Worm (Caenorhabditis elegans) whole organism, L4/young adult: ENCODE results near the gene ZC196.4.

Experiments used
- W03F9.2 ChIP-seq: fragments of 150-350 bp; optimal IDR thresholded peaks from 2 replicates; lab custom pipeline; 2014; ENCODE audit warnings: missing biosample characterization, missing genetic modification characterization
- him-1 ChIP-seq: sonication (generic microtip); optimal IDR thresholded peaks from 2 replicates; lab custom pipeline; 2016; ENCODE audit warnings: missing genotype, missing genetic modification reagents, missing genetic modification characterization, missing compliant biosample characterization

DNA sequence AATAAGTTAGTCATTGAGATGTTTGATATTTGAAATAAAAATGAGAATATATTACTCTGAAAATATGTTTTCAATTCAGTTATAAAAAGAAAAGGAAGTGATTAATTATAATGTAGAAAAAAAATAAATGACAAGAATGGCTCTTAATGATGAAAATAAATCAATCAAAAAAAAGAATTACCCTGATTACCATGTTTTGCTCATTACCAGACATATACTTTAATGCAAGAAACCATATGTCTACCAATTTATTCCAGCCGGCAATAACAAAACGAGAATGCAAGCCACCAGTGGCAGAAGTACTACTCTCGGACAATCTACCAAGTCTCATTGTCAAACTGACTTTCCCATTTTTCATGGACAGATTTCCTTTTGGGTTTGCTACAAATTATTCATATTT is 49.1 kb upstream of the ZC196.4 start:
- TF ChIP-seq W03F9.2 (tag; lab: Kevin White, UChicago) (no peak), him-1 (tag; lab: Kevin White, UChicago) (no peak)
